Worm (Caenorhabditis elegans): ENCODE data around the gene F26D11.12.

Gene F26D11.12

DNA sequence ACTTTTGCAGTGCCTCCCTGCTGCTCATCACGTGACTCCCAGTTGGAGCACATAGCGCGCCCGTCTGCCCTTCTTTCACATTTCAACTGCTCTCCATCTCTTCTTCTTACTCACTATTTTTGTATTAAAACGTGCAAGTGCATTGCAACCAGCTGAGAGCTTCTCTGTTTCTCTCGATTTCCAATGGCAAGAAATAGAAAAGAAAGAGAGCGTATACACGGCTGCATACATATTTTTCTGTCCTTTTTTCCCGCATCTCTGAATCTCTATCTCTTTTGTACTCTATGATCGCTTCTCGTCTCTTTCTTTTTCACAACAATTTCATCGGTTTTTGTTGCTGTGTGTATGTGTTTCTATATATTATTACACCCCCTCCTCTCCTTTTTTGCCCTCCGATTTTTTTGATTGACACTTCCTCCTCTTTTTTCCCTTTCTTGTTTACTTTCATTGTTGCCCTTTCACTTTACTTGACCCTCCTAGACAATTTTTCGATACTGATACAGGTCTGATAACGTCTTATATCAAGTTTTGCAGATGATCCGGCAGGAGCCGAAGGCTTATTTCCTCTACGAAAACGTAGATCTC is 45.9 kb upstream of the F26D11.12 start, which contains the start of gene Y97E10AR.1 (continued):
- peak; percentile 84 for TF ChIP-seq mep-1 (tag; optimal IDR thresholded peaks at IDR 0.05)
- TF ChIP-seq php-3 (GFP tag; IDR thresholded peaks at IDR 0.05): no peak
- no peak for TF ChIP-seq D1046.2 (GFP tag; IDR thresholded peaks at IDR 0.05)
- TF ChIP-seq daf-16 (GFP tag; optimal IDR thresholded peaks at IDR 0.05): peak in 1 of 2 experiments; percentile 75
- TF ChIP-seq daf-16 (tag; optimal IDR thresholded peaks at IDR 0.05): peak; percentile 87
- TF ChIP-seq dmd-8 (GFP tag; IDR thresholded peaks at IDR 0.05): no peak
- no peak for TF ChIP-seq daf-12 (tag; optimal IDR thresholded peaks at IDR 0.05)
- no peak for TF ChIP-seq spr-3 (GFP tag; optimal IDR thresholded peaks at IDR 0.05)
- TF ChIP-seq ceh-82 (tag; optimal IDR thresholded peaks at IDR 0.05): no peak
- TF ChIP-seq zip-11 (GFP tag; IDR thresholded peaks at IDR 0.05): no peak
- TF ChIP-seq arid-1 (GFP tag; conservative IDR thresholded peaks at IDR 0.05): no peak
- peak; percentile 86 for TF ChIP-seq nhr-48 (tag; optimal IDR thresholded peaks at IDR 0.05)
- TF ChIP-seq nhr-76 (tag; optimal IDR thresholded peaks at IDR 0.05): no peak
- TF ChIP-seq jun-1 (tag; optimal IDR thresholded peaks at IDR 0.05): peak; percentile 46
- no peak for TF ChIP-seq skn-1 (tag; optimal IDR thresholded peaks at IDR 0.05)
- peak; percentile 29 to 79 for TF ChIP-seq lsy-2 (tag; optimal IDR thresholded peaks at IDR 0.05)
- TF ChIP-seq attf-4 (tag; optimal IDR thresholded peaks at IDR 0.05): no peak
- TF ChIP-seq hlh-11 (tag; optimal IDR thresholded peaks at IDR 0.05): peak; percentile 97
- TF ChIP-seq madf-9 (GFP tag; conservative IDR thresholded peaks at IDR 0.05): peak; percentile 40; the same call in 1 of the 2 replicates
- TF ChIP-seq lin-29 (GFP tag; IDR thresholded peaks at IDR 0.05): no peak
- no peak for TF ChIP-seq ztf-11 (tag; optimal IDR thresholded peaks at IDR 0.05)
- no peak for TF ChIP-seq nhr-237 (tag; optimal IDR thresholded peaks at IDR 0.05)
- peak; percentile 63 for TF ChIP-seq pqm-1 (tag; optimal IDR thresholded peaks at IDR 0.05)
- TF ChIP-seq lir-3 (tag; optimal IDR thresholded peaks at IDR 0.05): no peak
- TF ChIP-seq lin-39 (tag; optimal IDR thresholded peaks at IDR 0.05): no peak
- TF ChIP-seq nhr-111 (GFP tag; optimal IDR thresholded peaks at IDR 0.05): no peak
- TF ChIP-seq pha-4 (GFP tag; IDR thresholded peaks at IDR 0.05): peak; percentile 56; the same call in 1 of the 2 replicates
- TF ChIP-seq pha-4 (tag; optimal IDR thresholded peaks at IDR 0.05): peak; percentile 39
- peak; percentile 39 for TF ChIP-seq dpl-1 (GFP tag; optimal IDR thresholded peaks at IDR 0.05)
- peak; percentile 39 for TF ChIP-seq fkh-10 (GFP tag; optimal IDR thresholded peaks at IDR 0.05)
- no peak for TF ChIP-seq Y75B8A.6 (GFP tag; IDR thresholded peaks at IDR 0.05)
- no peak for TF ChIP-seq zip-2 (tag; optimal IDR thresholded peaks at IDR 0.05)
- no peak for TF ChIP-seq ama-1 (optimal IDR thresholded peaks at IDR 0.05)

DNA sequence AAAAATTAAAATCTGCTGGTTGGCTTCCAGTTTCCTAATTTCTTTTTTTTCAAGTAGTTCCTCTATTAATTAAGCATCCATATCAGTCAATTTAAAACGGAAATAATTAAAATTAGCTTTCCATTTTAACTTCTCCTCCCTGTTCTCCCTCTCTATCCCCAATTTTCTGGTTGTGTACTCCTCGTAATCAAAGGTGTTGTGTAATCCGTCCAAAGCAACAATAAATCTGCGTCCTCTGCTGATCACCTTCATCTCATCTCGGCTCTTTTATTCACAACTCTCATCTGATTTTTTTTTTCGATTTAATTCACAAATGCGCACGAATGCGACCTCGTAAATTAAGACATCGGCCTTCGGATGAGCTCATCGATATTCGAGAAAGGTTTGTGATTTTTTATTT is 40.8 kb upstream of the F26D11.12 start, which contains the start of gene Y97E10AR.2:
Gene Y97E10AR.2, plus strand, starts transcription at position 301 of the 400 bp plus-strand sequence.
- TF ChIP-seq nhr-76 (tag; optimal IDR thresholded peaks at IDR 0.05): no peak

DNA sequence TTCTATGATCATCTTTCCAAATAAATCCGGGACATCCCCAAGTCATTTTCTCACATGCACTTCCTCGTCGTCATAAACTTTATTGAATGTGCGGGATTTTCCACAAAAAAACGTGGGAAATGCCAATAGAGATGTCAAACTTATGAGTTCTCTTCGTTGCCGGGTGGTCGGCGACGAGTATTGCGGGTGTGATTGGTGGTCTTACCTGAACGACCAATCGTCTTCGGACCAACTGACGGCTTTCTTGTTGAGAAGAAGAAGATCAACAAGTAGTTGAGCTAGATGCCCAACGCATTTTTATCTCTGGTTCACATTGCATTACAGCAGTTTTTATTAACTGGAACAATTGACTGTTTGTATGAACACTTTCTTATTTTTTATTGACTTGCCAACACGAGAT is 40.1 kb upstream of the F26D11.12 start:
- no peak for TF ChIP-seq lim-7 (GFP tag; IDR thresholded peaks at IDR 0.05)

DNA sequence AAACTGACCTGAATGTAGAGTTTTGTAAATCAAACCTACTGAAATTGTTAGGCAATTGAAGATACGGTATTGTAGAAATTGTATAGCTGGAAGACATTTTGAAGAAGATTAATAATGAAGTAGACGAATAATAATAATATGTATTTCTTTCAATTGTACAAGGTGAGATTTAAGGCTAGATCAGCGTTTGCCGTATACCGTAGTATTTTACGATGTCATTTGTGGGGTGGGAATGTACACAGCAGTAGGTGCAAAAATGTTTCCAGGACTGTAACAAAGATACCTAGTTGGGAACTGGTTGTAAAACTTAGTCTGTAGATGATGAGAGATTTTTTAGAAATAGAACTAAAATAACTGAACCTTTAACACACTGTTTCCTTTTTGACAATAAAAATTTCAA is 39.5 kb upstream of the F26D11.12 start, which contains the start of gene ceh-76:
Gene ceh-76, minus strand, starts transcription at position 101 of the 400 bp plus-strand sequence.
- no peak for TF ChIP-seq nhr-77 (tag; optimal IDR thresholded peaks at IDR 0.05)
- TF ChIP-seq duxl-1 (tag; optimal IDR thresholded peaks at IDR 0.05; ENCODE audit: poor library complexity): no peak
- no peak for TF ChIP-seq nhr-10 (tag; optimal IDR thresholded peaks at IDR 0.05)
- TF ChIP-seq cey-2 (tag; optimal IDR thresholded peaks at IDR 0.05; ENCODE audit: borderline replicate concordance, insufficient read depth): no peak
- TF ChIP-seq madf-5 (GFP tag; IDR thresholded peaks at IDR 0.05): no peak
- no peak for TF ChIP-seq unc-39 (tag; optimal IDR thresholded peaks at IDR 0.05)
- no peak for TF ChIP-seq lin-15B (tag; optimal IDR thresholded peaks at IDR 0.05)
- no peak for TF ChIP-seq lim-7 (GFP tag; IDR thresholded peaks at IDR 0.05)
- no peak for TF ChIP-seq dmd-6 (GFP tag; IDR thresholded peaks at IDR 0.05)
- no peak for TF ChIP-seq rbr-2 (tag; optimal IDR thresholded peaks at IDR 0.05)
- TF ChIP-seq lin-13 (GFP tag; optimal IDR thresholded peaks at IDR 0.05): no peak
- no peak for TF ChIP-seq fkh-10 (GFP tag; optimal IDR thresholded peaks at IDR 0.05)
- TF ChIP-seq snpc-1.2 (GFP tag; IDR thresholded peaks at IDR 0.05): no peak
- no peak for TF ChIP-seq D1046.2 (GFP tag; IDR thresholded peaks at IDR 0.05)
- TF ChIP-seq ceh-62 (tag; optimal IDR thresholded peaks at IDR 0.05): no peak

Data from whole organism, L4 larva.